Fruit fly (Drosophila melanogaster) whole organism, embryonic: ENCODE data around the gene CG3184.

Experiments
- Abd-B ChIP-seq: fragments of 200-800 bp; sonication (Bioruptor generic); optimal IDR thresholded peaks from 2 replicates; lab custom pipeline; 2018; ENCODE audit warnings: missing biosample characterization, mild to moderate bottlenecking, missing genetic modification characterization, moderate library complexity
- Atf3 ChIP-seq: fragments of 200-800 bp; sonication (Bioruptor generic); optimal IDR thresholded peaks from 3 replicates; lab custom pipeline; 2016; ENCODE audit warnings: missing biosample characterization, missing genetic modification characterization
- Awh ChIP-seq: fragments of 200-800 bp; sonication (Bioruptor generic); IDR thresholded peaks from 2 replicates; pipeline ENCODE4, ENCODE4 v1.3.6; 2022; ENCODE audit warnings: missing biosample characterization, missing genetic modification characterization
- Bgb ChIP-seq: fragments of 200-800 bp; sonication (Bioruptor generic); IDR thresholded peaks from 2 replicates; pipeline ENCODE4 v1.3.6; 2022; ENCODE audit warnings: missing biosample characterization, missing genetic modification characterization; ENCODE audit not compliant: partially characterized antibody
- CG12299 ChIP-seq: fragments of 200-800 bp; sonication (Bioruptor generic); optimal IDR thresholded peaks from 2 replicates; lab custom pipeline; 2018; ENCODE audit warnings: missing biosample characterization, mild to moderate bottlenecking, missing genetic modification characterization
- CG13775 ChIP-seq: fragments of 200-800 bp; sonication (Bioruptor generic); optimal IDR thresholded peaks from 3 replicates; lab custom pipeline; 2017; ENCODE audit warnings: missing biosample characterization, mild to moderate bottlenecking, missing genetic modification characterization
- CG14441 ChIP-seq: fragments of 200-800 bp; sonication (Bioruptor generic); IDR thresholded peaks from 2 replicates; pipeline ENCODE4 v1.3.6; 2022; ENCODE audit warnings: missing biosample characterization, missing genetic modification characterization
- CG15601 ChIP-seq: fragments of 200-800 bp; sonication (Bioruptor generic); optimal IDR thresholded peaks from 3 replicates; lab custom pipeline; 2019; ENCODE audit warnings: missing biosample characterization, mild to moderate bottlenecking, missing genetic modification characterization, moderate library complexity
- CG17328 ChIP-seq: fragments of 200-800 bp; sonication (Bioruptor generic); IDR thresholded peaks from 2 replicates; pipeline ENCODE4 v1.3.6; 2022; ENCODE audit warnings: missing biosample characterization, missing genetic modification characterization
- CG2712 ChIP-seq: fragments of 200-800 bp; optimal IDR thresholded peaks from 3 replicates; lab custom pipeline; 2019; ENCODE audit warnings: missing biosample characterization, mild to moderate bottlenecking, missing genetic modification characterization, moderate library complexity
- CG4328 ChIP-seq: fragments of 200-800 bp; sonication (Bioruptor generic); optimal IDR thresholded peaks from 3 replicates; lab custom pipeline; 2017; ENCODE audit warnings: missing biosample characterization, missing genetic modification reagents, missing genetic modification characterization
- CG9876 ChIP-seq: fragments of 200-800 bp; sonication (Bioruptor generic); optimal IDR thresholded peaks from 2 replicates; lab custom pipeline; 2016; ENCODE audit warnings: missing biosample characterization, missing genetic modification characterization
- CTCF ChIP-seq: fragments of 200-800 bp; sonication (Bioruptor generic); optimal IDR thresholded peaks from 2 replicates; lab custom pipeline; 2017; ENCODE audit warnings: missing biosample characterization, mild to moderate bottlenecking, missing genetic modification characterization, moderate library complexity
- D ChIP-seq, 2 experiments: fragments of 200-800 bp in 1 of 2; fragments of >200 bp in 1 of 2; sonication (Bioruptor generic) in 1 of 2; optimal IDR thresholded peaks; 2 replicates in 1 of 2; 3 replicates in 1 of 2; lab custom pipeline; 2017; ENCODE audit warnings: mild to moderate bottlenecking in 1 of 2, missing biosample characterization in 1 of 2, missing genetic modification characterization in 1 of 2, missing genetic modification reagents in 1 of 2
- Deaf1 ChIP-seq: fragments of 200-800 bp; optimal IDR thresholded peaks from 3 replicates; lab custom pipeline; 2019; ENCODE audit warnings: missing biosample characterization, mild to moderate bottlenecking, missing genetic modification characterization, moderate library complexity
- Doc2 ChIP-seq: fragments of 200-800 bp; sonication (Bioruptor generic); IDR thresholded peaks from 2 replicates; pipeline ENCODE4 v1.3.6; 2022; ENCODE audit warnings: missing biosample characterization, missing genetic modification characterization
- GATAe ChIP-seq: fragments of 200-800 bp; sonication (Bioruptor generic); conservative IDR thresholded peaks from 2 replicates; pipeline ENCODE4 v1.3.6; 2022; ENCODE audit warnings: missing biosample characterization, missing genetic modification characterization
- HLH3B ChIP-seq: fragments of 200-800 bp; sonication (Bioruptor generic); IDR thresholded peaks from 2 replicates; pipeline ENCODE4 v1.3.6; 2022; ENCODE audit warnings: missing biosample characterization, missing genetic modification characterization
- Hand ChIP-seq: fragments of 200-800 bp; sonication (Bioruptor generic); optimal IDR thresholded peaks from 2 replicates; lab custom pipeline; 2017; ENCODE audit warnings: mild to moderate bottlenecking, missing biosample characterization, missing genetic modification reagents, missing genetic modification characterization
- NK7.1 ChIP-seq: fragments of 200-800 bp; sonication (Bioruptor generic); optimal IDR thresholded peaks from 3 replicates; lab custom pipeline; 2016; ENCODE audit warnings: missing biosample characterization, missing genetic modification characterization
- Nf-YA ChIP-seq: fragments of 200-800 bp; sonication (Bioruptor generic); IDR thresholded peaks from 2 replicates; pipeline ENCODE4 v1.3.6; 2022; ENCODE audit warnings: missing biosample characterization, missing genetic modification characterization
- Nf-YB ChIP-seq: fragments of 200-800 bp; sonication (Bioruptor generic); optimal IDR thresholded peaks from 3 replicates; lab custom pipeline; 2019; ENCODE audit warnings: missing biosample characterization, mild to moderate bottlenecking, missing genetic modification characterization, moderate library complexity
- Pdp1 ChIP-seq, 2 experiments: fragments of 200-800 bp; sonication (Bioruptor generic); optimal IDR thresholded peaks; 3 replicates each; lab custom pipeline; 2016; ENCODE audit warnings: missing biosample characterization in 2 of 2, missing genetic modification characterization in 2 of 2, mild to moderate bottlenecking in 1 of 2, moderate library complexity in 1 of 2
- Ravus ChIP-seq: fragments of 200-800 bp; sonication (Bioruptor generic); IDR thresholded peaks from 2 replicates; pipeline ENCODE4 v1.3.6; 2022; ENCODE audit warnings: missing biosample characterization, missing genetic modification characterization
- Sox100B ChIP-seq: fragments of 200-800 bp; sonication (Bioruptor generic); optimal IDR thresholded peaks from 3 replicates; lab custom pipeline; 2018; ENCODE audit warnings: missing biosample characterization, mild to moderate bottlenecking, missing genetic modification characterization
- Spps ChIP-seq: fragments of 200-800 bp; sonication (Bioruptor generic); optimal IDR thresholded peaks from 2 replicates; lab custom pipeline; 2018; ENCODE audit warnings: missing biosample characterization, mild to moderate bottlenecking, missing genetic modification characterization
- ab ChIP-seq: fragments of 200-800 bp; sonication (Bioruptor generic); optimal IDR thresholded peaks from 2 replicates; lab custom pipeline; 2016; ENCODE audit warnings: missing biosample characterization, missing genetic modification characterization
- cato ChIP-seq: fragments of 200-800 bp; sonication (Bioruptor generic); optimal IDR thresholded peaks from 2 replicates; lab custom pipeline; 2016; ENCODE audit warnings: missing biosample characterization, missing genetic modification characterization, borderline replicate concordance
- chm ChIP-seq: fragments of 200-800 bp; sonication (Bioruptor generic); IDR thresholded peaks from 2 replicates; pipeline ENCODE4 v1.3.6; 2022; ENCODE audit warnings: missing biosample characterization, missing genetic modification characterization
- croc ChIP-seq: fragments of 200-800 bp; sonication (Bioruptor generic); conservative IDR thresholded peaks from 3 replicates; pipeline ENCODE4 v1.3.6; 2022; ENCODE audit warnings: missing biosample characterization, missing genetic modification characterization
- cwo ChIP-seq: fragments of 200-800 bp; sonication (Bioruptor generic); optimal IDR thresholded peaks from 3 replicates; lab custom pipeline; 2017; ENCODE audit warnings: missing biosample characterization, missing genetic modification characterization, mild to moderate bottlenecking, moderate library complexity, missing genetic modification reagents
- dmrt99B ChIP-seq: fragments of 200-800 bp; sonication (Bioruptor generic); optimal IDR thresholded peaks from 2 replicates; lab custom pipeline; 2018; ENCODE audit warnings: missing biosample characterization, mild to moderate bottlenecking, missing genetic modification characterization, moderate library complexity
- esg ChIP-seq: fragments of 200-800 bp; sonication (Bioruptor generic); conservative IDR thresholded peaks from 2 replicates; pipeline ENCODE4 v1.3.6; 2022; ENCODE audit warnings: missing biosample characterization, missing genetic modification characterization
- ewg ChIP-seq: fragments of 200-800 bp; sonication (Bioruptor generic); optimal IDR thresholded peaks from 3 replicates; lab custom pipeline; 2017; ENCODE audit warnings: mild to moderate bottlenecking, missing biosample characterization, missing genetic modification reagents, missing genetic modification characterization
- fd3F ChIP-seq: fragments of 200-800 bp; sonication (Bioruptor generic); optimal IDR thresholded peaks from 2 replicates; lab custom pipeline; 2018; ENCODE audit warnings: missing biosample characterization, mild to moderate bottlenecking, missing genetic modification characterization, moderate library complexity
- grn ChIP-seq: fragments of 200-800 bp; sonication (Bioruptor generic); optimal IDR thresholded peaks from 3 replicates; lab custom pipeline; 2017; ENCODE audit warnings: missing biosample characterization, missing genetic modification characterization
- inv ChIP-seq: fragments of 200-800 bp; sonication (Bioruptor generic); IDR thresholded peaks from 2 replicates; pipeline ENCODE4 v1.3.6; 2022; ENCODE audit warnings: missing biosample characterization, missing genetic modification characterization; ENCODE audit not compliant: partially characterized antibody
- ken ChIP-seq: fragments of 200-800 bp; sonication (Bioruptor generic); IDR thresholded peaks from 3 replicates; pipeline ENCODE4 v1.3.6; 2022; ENCODE audit warnings: missing biosample characterization, missing genetic modification characterization
- nerfin-2 ChIP-seq: fragments of 200-800 bp; sonication (Bioruptor generic); IDR thresholded peaks from 2 replicates; pipeline ENCODE4 v1.3.6; 2022; ENCODE audit warnings: missing biosample characterization, missing genetic modification characterization; ENCODE audit not compliant: partially characterized antibody
- p53 ChIP-seq: fragments of 200-800 bp; sonication (Bioruptor generic); optimal IDR thresholded peaks from 2 replicates; lab custom pipeline; 2016; ENCODE audit warnings: missing biosample characterization, missing genetic modification characterization
- pho ChIP-seq: fragments of 200-800 bp; sonication (Bioruptor generic); optimal IDR thresholded peaks from 2 replicates; lab custom pipeline; 2016; ENCODE audit warnings: missing biosample characterization, missing genetic modification characterization
- phol ChIP-seq: fragments of 200-800 bp; sonication (Bioruptor generic); optimal IDR thresholded peaks from 3 replicates; lab custom pipeline; 2018; ENCODE audit warnings: missing biosample characterization, mild to moderate bottlenecking, missing genetic modification characterization, moderate library complexity
- prd ChIP-seq, 3 experiments: fragments of >200 bp in 2 of 3; fragments of 200-800 bp in 1 of 3; sonication (Bioruptor generic) in 1 of 3; optimal IDR thresholded peaks in 2 of 3; IDR thresholded peaks in 1 of 3; 2 replicates in 2 of 3; 3 replicates in 1 of 3; pipeline versions ENCODE4 v1.3.6 to Lab custom; 2017 to 2022; ENCODE audit warnings: missing biosample characterization in 1 of 3, missing genetic modification characterization in 1 of 3
- schlank ChIP-seq: fragments of 200-800 bp; sonication (Bioruptor generic); optimal IDR thresholded peaks from 2 replicates; lab custom pipeline; 2018; ENCODE audit warnings: missing biosample characterization, mild to moderate bottlenecking, missing genetic modification characterization
- sens-2 ChIP-seq: fragments of 200-800 bp; sonication (Bioruptor generic); IDR thresholded peaks from 2 replicates; pipeline ENCODE4 v1.3.6; 2022; ENCODE audit warnings: missing biosample characterization, missing genetic modification characterization
- shn ChIP-seq: fragments of 200-800 bp; sonication (Bioruptor generic); optimal IDR thresholded peaks from 3 replicates; lab custom pipeline; 2016; ENCODE audit warnings: missing biosample characterization, missing genetic modification characterization
- vfl ChIP-seq: fragments of 200-800 bp; sonication (Bioruptor generic); optimal IDR thresholded peaks from 2 replicates; lab custom pipeline; 2016; ENCODE audit warnings: missing biosample characterization, missing genetic modification characterization
- wdn ChIP-seq: fragments of 200-800 bp; sonication (Bioruptor generic); IDR thresholded peaks from 2 replicates; pipeline ENCODE4 v1.3.6; 2022; ENCODE audit warnings: missing biosample characterization, missing genetic modification characterization
- z ChIP-seq: fragments of 200-800 bp; sonication (Bioruptor generic); IDR thresholded peaks from 3 replicates; pipeline ENCODE4 v1.3.6; 2022; ENCODE audit warnings: missing biosample characterization, missing genetic modification characterization

CG3184 gene

dm6 chrX:6702028-6702433 lies 13.5 kb upstream of the CG3184 start (continued):
- TF ChIP-seq prd (optimal IDR thresholded peaks at IDR 0.05; lab: Kevin White, UChicago) (no peak), prd (GFP tag; IDR thresholded peaks at IDR 0.05; lab: Robert Waterston, UW) (peak; percentile 71; the same call in 2 of the 3 replicates), CG4328 (GFP tag; lab: Kevin White, UChicago) (peak; percentile 36), nerfin-2 (no peak), CG9876 (no peak), Atf3 (GFP tag; lab: Kevin White, UChicago) (no peak), Awh (GFP tag; lab: Robert Waterston, UW) (peak; percentile 65), dmrt99B (tag; lab: Kevin White, UChicago) (peak; percentile 89), Spps (tag; lab: Kevin White, UChicago) (peak; percentile 40), shn (GFP tag; lab: Kevin White, UChicago) (peak; percentile 22), NK7.1 (GFP tag; lab: Kevin White, UChicago) (peak; percentile 35), cato (GFP tag; lab: Kevin White, UChicago) (no peak), croc (GFP tag; lab: Robert Waterston, UW) (peak; percentile 60; the same call in 1 of the 3 replicates), esg (GFP tag; lab: Robert Waterston, UW) (peak; percentile 73), ken (GFP tag; lab: Robert Waterston, UW) (0 out of 3 replicates have a peak, but pooled peaks have one; percentile 31), Ravus (no peak), z (GFP tag; lab: Robert Waterston, UW) (no peak), CG14441 (GFP tag; lab: Robert Waterston, UW) (peak; percentile 84), phol (tag; lab: Kevin White, UChicago) (peak; percentile 83), Doc2 (GFP tag; lab: Robert Waterston, UW) (no peak), cwo (GFP tag; lab: Kevin White, UChicago) (peak; percentile 26), CG2712 (peak; percentile 80), Nf-YB (GFP tag; lab: Kevin White, UChicago) (peak; percentile 32), CTCF (GFP tag; lab: Kevin White, UChicago) (peak; percentile 29), sens-2 (GFP tag; lab: Robert Waterston, UW) (peak; percentile 39; the same call in 1 of the 2 replicates), Bgb (GFP tag; lab: Robert Waterston, UW) (no peak)
- TF ChIP-seq, all 482 proteins: peak for 276

DNA sequence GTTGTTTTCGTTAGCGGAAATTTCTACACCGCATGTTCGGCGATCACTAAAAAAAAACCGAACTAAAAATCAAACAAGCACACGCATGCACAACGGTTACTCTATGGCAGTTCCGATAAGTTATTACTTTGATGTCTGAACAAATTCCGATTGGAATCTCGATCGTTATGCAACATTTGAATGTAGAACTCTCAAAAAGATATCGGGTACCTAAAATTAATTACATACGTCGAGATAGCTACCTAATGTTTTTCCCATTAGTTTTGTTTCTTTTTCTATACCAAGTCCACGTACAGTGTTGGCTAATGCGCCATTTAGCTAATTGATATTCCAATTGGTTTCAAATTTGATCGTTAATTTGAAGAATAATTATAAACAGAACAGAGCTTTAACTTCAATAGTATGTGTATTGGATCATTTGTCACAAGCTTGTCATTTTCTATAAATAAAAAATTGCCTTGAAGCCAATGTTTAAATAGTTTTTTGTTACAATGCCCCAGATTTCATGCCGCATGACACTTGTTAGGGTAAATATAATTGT lies 12.5 kb upstream of the CG3184 start:
- no peak for TF ChIP-seq fd3F
- TF ChIP-seq Pdp1 (GFP tag; optimal IDR thresholded peaks at IDR 0.05; lab: Kevin White, UChicago): peak in 1 of 2 experiments; percentile 86
- no peak for TF ChIP-seq CG13775 (GFP tag; lab: Kevin White, UChicago)
- no peak for TF ChIP-seq D (optimal IDR thresholded peaks at IDR 0.05; lab: Kevin White, UChicago)
- TF ChIP-seq D (GFP tag; optimal IDR thresholded peaks at IDR 0.05; lab: Kevin White, UChicago): no peak
- no peak for TF ChIP-seq wdn (GFP tag; lab: Robert Waterston, UW)
- TF ChIP-seq schlank: no peak
- no peak for TF ChIP-seq GATAe
- TF ChIP-seq ewg (GFP tag; lab: Kevin White, UChicago): no peak
- TF ChIP-seq cato (GFP tag; lab: Kevin White, UChicago): no peak
- no peak for TF ChIP-seq ab (GFP tag; lab: Kevin White, UChicago)
- TF ChIP-seq CG17328 (GFP tag; lab: Robert Waterston, UW): no peak
- TF ChIP-seq pho (GFP tag; lab: Kevin White, UChicago): no peak
- no peak for TF ChIP-seq Hand (GFP tag; lab: Kevin White, UChicago)
- TF ChIP-seq Deaf1 (tag; lab: Kevin White, UChicago): no peak
- TF ChIP-seq CG12299 (tag; lab: Kevin White, UChicago): no peak
- TF ChIP-seq CG15601 (tag; lab: Kevin White, UChicago): no peak
- no peak for TF ChIP-seq HLH3B (GFP tag; lab: Robert Waterston, UW)
- no peak for TF ChIP-seq inv (GFP tag; lab: Robert Waterston, UW)
- no peak for TF ChIP-seq chm (GFP tag; lab: Robert Waterston, UW)
- no peak for TF ChIP-seq Nf-YA (GFP tag; lab: Robert Waterston, UW)
- TF ChIP-seq vfl (GFP tag; lab: Kevin White, UChicago): no peak
- peak; percentile 58 for TF ChIP-seq p53 (GFP tag; lab: Kevin White, UChicago)
- TF ChIP-seq grn: peak; percentile 30
- TF ChIP-seq Sox100B: no peak
- no peak for TF ChIP-seq nerfin-2
- no peak for TF ChIP-seq Abd-B (GFP tag; lab: Kevin White, UChicago)
